Worm (Caenorhabditis elegans) whole organism, young adult: ENCODE measurements around the gene srh-127.

ENCODE experiments used
- F23B12.7 ChIP-seq: sonication (generic microtip); optimal IDR thresholded peaks from 2 replicates; lab custom pipeline; 2017; ENCODE audit warnings: missing genetic modification characterization, mild to moderate bottlenecking, missing compliant biosample characterization, antibody characterized with exemption, moderate library complexity; ENCODE audit not compliant: insufficient read depth
- F52B5.7 ChIP-seq: sonication (generic microtip); optimal IDR thresholded peaks from 2 replicates; lab custom pipeline; 2016; ENCODE audit warnings: mild to moderate bottlenecking, missing genetic modification characterization, missing compliant biosample characterization
- F55B11.4 ChIP-seq: sonication (generic microtip); optimal IDR thresholded peaks from 2 replicates; lab custom pipeline; 2016; ENCODE audit warnings: missing compliant biosample characterization, missing genetic modification characterization, borderline replicate concordance; ENCODE audit not compliant: insufficient read depth
- K11D2.4 ChIP-seq: fragments of 200-800 bp; sonication (Bioruptor generic); IDR thresholded peaks from 2 replicates; pipeline ENCODE4 v1.3.6; 2022; ENCODE audit warnings: missing genetic modification reagents, missing genetic modification characterization, missing compliant biosample characterization
- Y53G8AR.9 ChIP-seq: fragments of 200-800 bp; sonication (Bioruptor generic); conservative IDR thresholded peaks from 2 replicates; pipeline ENCODE4 v1.3.6; 2022; ENCODE audit warnings: missing genetic modification reagents, missing genetic modification characterization, missing compliant biosample characterization
- Y67H2A.10 ChIP-seq: fragments of 200-800 bp; sonication (Bioruptor generic); conservative IDR thresholded peaks from 2 replicates; pipeline ENCODE4 v1.3.6; 2022; ENCODE audit warnings: missing genetic modification reagents, missing genetic modification characterization, missing compliant biosample characterization
- akir-1 ChIP-seq: fragments of 200-800 bp; sonication (Bioruptor generic); optimal IDR thresholded peaks from 2 replicates; lab custom pipeline; 2018; ENCODE audit warnings: mild to moderate bottlenecking, missing genetic modification characterization, moderate library complexity, missing compliant biosample characterization
- athp-1 ChIP-seq: sonication (generic microtip); optimal IDR thresholded peaks from 2 replicates; lab custom pipeline; 2017; ENCODE audit warnings: mild to moderate bottlenecking, missing genetic modification characterization, missing compliant biosample characterization
- bed-2 ChIP-seq: fragments of 200-800 bp; sonication (Bioruptor generic); IDR thresholded peaks from 2 replicates; pipeline ENCODE4 v1.3.6; 2022; ENCODE audit warnings: missing genetic modification reagents, missing genetic modification characterization, missing compliant biosample characterization
- ccch-3 ChIP-seq: fragments of 200-800 bp; sonication (Bioruptor generic); optimal IDR thresholded peaks from 2 replicates; lab custom pipeline; 2018; ENCODE audit warnings: mild to moderate bottlenecking, missing genetic modification characterization, missing compliant biosample characterization
- ceh-40 ChIP-seq: fragments of 200-800 bp; sonication (Bioruptor generic); IDR thresholded peaks from 2 replicates; pipeline ENCODE4 v1.3.6; 2022; ENCODE audit warnings: missing genetic modification characterization, missing compliant biosample characterization
- efl-1 ChIP-seq: fragments of 150-350 bp; optimal IDR thresholded peaks from 2 replicates; lab custom pipeline; 2014; ENCODE audit warnings: missing biosample characterization, missing genetic modification reagents, missing genetic modification characterization
- ekl-4 ChIP-seq: fragments of 200-800 bp; sonication (Bioruptor generic); IDR thresholded peaks from 2 replicates; pipeline ENCODE4 v1.3.6; 2022; ENCODE audit warnings: missing genetic modification reagents, missing genetic modification characterization, missing compliant biosample characterization
- ets-4 ChIP-seq: fragments of 200-800 bp; sonication (Bioruptor generic); optimal IDR thresholded peaks from 2 replicates; lab custom pipeline; 2018; ENCODE audit warnings: mild to moderate bottlenecking, missing genetic modification characterization, missing compliant biosample characterization
- fkh-3 ChIP-seq: sonication (generic microtip); optimal IDR thresholded peaks from 2 replicates; lab custom pipeline; 2016; ENCODE audit warnings: mild to moderate bottlenecking, missing genetic modification characterization, missing compliant biosample characterization
- hlh-12 ChIP-seq: sonication (generic microtip); optimal IDR thresholded peaks from 2 replicates; lab custom pipeline; 2016; ENCODE audit warnings: missing genetic modification characterization, missing compliant biosample characterization
- hmg-20 ChIP-seq: fragments of 200-800 bp; sonication (Bioruptor generic); IDR thresholded peaks from 2 replicates; pipeline ENCODE4 v1.3.6; 2022; ENCODE audit warnings: missing genetic modification reagents, missing genetic modification characterization, missing compliant biosample characterization
- let-607 ChIP-seq, 2 experiments: fragments of 200-800 bp in 1 of 2; sonication (Bioruptor generic) in 1 of 2; sonication (generic microtip) in 1 of 2; optimal IDR thresholded peaks; 2 replicates each; lab custom pipeline; 2016 to 2018; ENCODE audit warnings: mild to moderate bottlenecking in 2 of 2, missing compliant biosample characterization in 2 of 2, missing genetic modification characterization in 2 of 2, moderate library complexity in 2 of 2, missing genotype in 1 of 2
- lin-26 ChIP-seq: fragments of 200-800 bp; sonication (Bioruptor generic); IDR thresholded peaks from 2 replicates; pipeline ENCODE4 v1.3.6; 2022; ENCODE audit warnings: missing genetic modification reagents, missing genetic modification characterization, missing compliant biosample characterization
- lin-54 ChIP-seq: fragments of 200-800 bp; sonication (Bioruptor generic); optimal IDR thresholded peaks from 2 replicates; lab custom pipeline; 2018; ENCODE audit warnings: mild to moderate bottlenecking, missing genetic modification characterization, missing compliant biosample characterization
- lir-1 ChIP-seq: fragments of 200-800 bp; sonication (Bioruptor generic); conservative IDR thresholded peaks from 2 replicates; pipeline ENCODE4 v1.3.6; 2022; ENCODE audit warnings: missing genetic modification reagents, missing genetic modification characterization, missing compliant biosample characterization
- lsy-27 ChIP-seq: sonication (generic microtip); optimal IDR thresholded peaks from 2 replicates; lab custom pipeline; 2017; ENCODE audit warnings: missing genetic modification characterization, mild to moderate bottlenecking, missing compliant biosample characterization, antibody characterized with exemption, missing genotype, borderline replicate concordance; ENCODE audit not compliant: insufficient read depth
- madf-10 ChIP-seq: sonication (generic microtip); optimal IDR thresholded peaks from 2 replicates; lab custom pipeline; 2016; ENCODE audit warnings: mild to moderate bottlenecking, missing genetic modification characterization, missing compliant biosample characterization
- madf-6 ChIP-seq: fragments of 200-800 bp; sonication (Bioruptor generic); IDR thresholded peaks from 2 replicates; pipeline ENCODE4 v1.3.6; 2022; ENCODE audit warnings: missing genetic modification reagents, missing genetic modification characterization, missing compliant biosample characterization
- madf-8 ChIP-seq: fragments of 200-800 bp; sonication (Bioruptor generic); conservative IDR thresholded peaks from 2 replicates; pipeline ENCODE4 v1.3.6; 2022; ENCODE audit warnings: missing genetic modification reagents, missing genetic modification characterization, missing compliant biosample characterization
- mcd-1 ChIP-seq: fragments of 200-800 bp; sonication (Bioruptor generic); IDR thresholded peaks from 2 replicates; pipeline ENCODE4 v1.3.6; 2022; ENCODE audit warnings: missing genetic modification reagents, missing genetic modification characterization, missing compliant biosample characterization
- mes-4 ChIP-seq: sonication (generic microtip); optimal IDR thresholded peaks from 2 replicates; lab custom pipeline; 2016; ENCODE audit warnings: missing genotype, missing genetic modification characterization, missing compliant biosample characterization
- nfya-2 ChIP-seq: fragments of 200-800 bp; sonication (Bioruptor generic); IDR thresholded peaks from 2 replicates; pipeline ENCODE4 v1.3.6; 2022; ENCODE audit warnings: missing genetic modification reagents, missing genetic modification characterization, missing compliant biosample characterization
- nfyb-1 ChIP-seq: fragments of 200-800 bp; sonication (Bioruptor generic); IDR thresholded peaks from 2 replicates; pipeline ENCODE4 v1.3.6; 2022; ENCODE audit warnings: missing genetic modification reagents, missing genetic modification characterization, missing compliant biosample characterization
- pbrm-1 ChIP-seq: fragments of 200-800 bp; sonication (Bioruptor generic); IDR thresholded peaks from 2 replicates; pipeline ENCODE4 v1.3.6; 2022; ENCODE audit warnings: missing genetic modification reagents, missing genetic modification characterization, missing compliant biosample characterization
- pha-4 ChIP-seq: fragments of 150-350 bp; sonication (generic microtip); optimal IDR thresholded peaks from 2 replicates; lab custom pipeline; 2014; ENCODE audit warnings: missing biosample characterization, missing genetic modification reagents, missing genetic modification characterization
- rcor-1 ChIP-seq: fragments of 200-800 bp; sonication (Bioruptor generic); IDR thresholded peaks from 2 replicates; pipeline ENCODE4 v1.3.6; 2022; ENCODE audit warnings: missing genetic modification reagents, missing genetic modification characterization, missing compliant biosample characterization
- repo-1 ChIP-seq: sonication (generic microtip); optimal IDR thresholded peaks from 2 replicates; lab custom pipeline; 2017; ENCODE audit warnings: mild to moderate bottlenecking, missing genetic modification characterization, missing compliant biosample characterization
- sea-2 ChIP-seq: fragments of 200-800 bp; sonication (Bioruptor generic); IDR thresholded peaks from 2 replicates; pipeline ENCODE4 v1.3.6; 2022; ENCODE audit warnings: missing genetic modification characterization, missing compliant biosample characterization
- somi-1 ChIP-seq: fragments of 200-800 bp; sonication (Bioruptor generic); optimal IDR thresholded peaks from 2 replicates; lab custom pipeline; 2018; ENCODE audit warnings: mild to moderate bottlenecking, missing genetic modification characterization, missing compliant biosample characterization
- unc-62 ChIP-seq: fragments of 150-350 bp; optimal IDR thresholded peaks from 2 replicates; lab custom pipeline; 2014; ENCODE audit warnings: missing biosample characterization, missing genetic modification reagents, missing genetic modification characterization
- zfh-2 ChIP-seq: fragments of 200-800 bp; sonication (Bioruptor generic); conservative IDR thresholded peaks from 2 replicates; pipeline ENCODE4 v1.3.6; 2022; ENCODE audit warnings: missing genetic modification reagents, missing genetic modification characterization, missing compliant biosample characterization
- ztf-18 ChIP-seq: sonication (generic microtip); optimal IDR thresholded peaks from 2 replicates; lab custom pipeline; 2016; ENCODE audit warnings: missing genotype, mild to moderate bottlenecking, missing genetic modification characterization, missing compliant biosample characterization
- ztf-28 ChIP-seq: fragments of 200-800 bp; sonication (Bioruptor generic); IDR thresholded peaks from 2 replicates; pipeline ENCODE4 v1.3.6; 2022; ENCODE audit warnings: missing genetic modification reagents, missing genetic modification characterization, missing compliant biosample characterization

srh-127 gene

ce11 chrV:2934075-2934474 lies 41.0 kb downstream of the srh-127 start, which contains the start of gene srh-247:
srh-247 (minus strand) TSS chrV:2934175.
- TF ChIP-seq hlh-12 (tag; lab: Kevin White, UChicago), result no peak
- no peak for TF ChIP-seq rcor-1 (GFP tag; lab: Robert Waterston, UW)
- TF ChIP-seq F52B5.7 (tag; lab: Kevin White, UChicago), result no peak
- TF ChIP-seq madf-8, result no peak
- no peak for TF ChIP-seq repo-1 (tag; lab: Kevin White, UChicago)
- TF ChIP-seq mes-4, result no peak
- TF ChIP-seq F23B12.7, result no peak
- no peak for TF ChIP-seq athp-1
- no peak for TF ChIP-seq mcd-1 (GFP tag; lab: Robert Waterston, UW)
- TF ChIP-seq madf-6 (GFP tag; lab: Robert Waterston, UW), result no peak
- no peak for TF ChIP-seq pbrm-1 (GFP tag; lab: Robert Waterston, UW)
- no peak for TF ChIP-seq bed-2
- TF ChIP-seq ceh-40 (GFP tag; lab: Robert Waterston, UW), result no peak

- no peak for TF ChIP-seq madf-6 (GFP tag; lab: Robert Waterston, UW)
These were observed 45.4 kb downstream of the srh-127 start, which contains the start of gene srw-141 for ce11 chrV:2938497-2938896. srw-141 (minus strand) TSS chrV:2938597.

- no peak for TF ChIP-seq hmg-20
- TF ChIP-seq ccch-3 (GFP tag; lab: Kevin White, UChicago), result no peak
- TF ChIP-seq nfyb-1 (GFP tag; lab: Robert Waterston, UW), result no peak
- TF ChIP-seq lin-54 (GFP tag; lab: Kevin White, UChicago), result no peak
- TF ChIP-seq madf-10, result no peak
- no peak for TF ChIP-seq lir-1 (GFP tag; lab: Robert Waterston, UW)
- no peak for TF ChIP-seq efl-1 (GFP tag; lab: Kevin White, UChicago)
- TF ChIP-seq nfya-2, result no peak
- no peak for TF ChIP-seq zfh-2 (GFP tag; lab: Robert Waterston, UW)
- TF ChIP-seq Y53G8AR.9 (GFP tag; lab: Robert Waterston, UW), result no peak
- TF ChIP-seq unc-62 (GFP tag; lab: Kevin White, UChicago), result no peak
- no peak for TF ChIP-seq F55B11.4 (tag; lab: Kevin White, UChicago)
- no peak for TF ChIP-seq fkh-3 (tag; lab: Kevin White, UChicago)
- no peak for TF ChIP-seq rcor-1 (GFP tag; lab: Robert Waterston, UW)
- TF ChIP-seq Y67H2A.10 (GFP tag; lab: Robert Waterston, UW), result no peak
- TF ChIP-seq sea-2, result no peak
- TF ChIP-seq K11D2.4, result no peak
These were observed 48.3 kb downstream of the srh-127 start, which contains the start of gene srw-143 for ce11 chrV:2941405-2941804. srw-143 (minus strand) TSS chrV:2941505.

- no peak for TF ChIP-seq somi-1 (GFP tag; lab: Kevin White, UChicago)
- no peak for TF ChIP-seq F52B5.7 (tag; lab: Kevin White, UChicago)
- TF ChIP-seq let-607 (tag; optimal IDR thresholded peaks at IDR 0.05; lab: Kevin White, UChicago), result no peak
- TF ChIP-seq lsy-27, result no peak
- TF ChIP-seq ztf-18 (tag; lab: Kevin White, UChicago), result no peak
- TF ChIP-seq hmg-20, result no peak
- TF ChIP-seq Y67H2A.10 (GFP tag; lab: Robert Waterston, UW), result no peak
- TF ChIP-seq, all 124 proteins: peak for 0
These were observed 49.2 kb downstream of the srh-127 start for ce11 chrV:2942247-2942646.

ce11 chrV:2943859-2944258 lies 50.8 kb downstream of the srh-127 start, which contains the start of gene srw-137:
srw-137 (minus strand) TSS chrV:2943959.
- TF ChIP-seq pha-4 (tag; lab: Kevin White, UChicago), result no peak
- TF ChIP-seq lin-26, result no peak
- TF ChIP-seq ets-4, result no peak
- TF ChIP-seq ekl-4, result no peak
- no peak for TF ChIP-seq zfh-2 (GFP tag; lab: Robert Waterston, UW)
- no peak for TF ChIP-seq ceh-40 (GFP tag; lab: Robert Waterston, UW)
- TF ChIP-seq akir-1, result no peak
- TF ChIP-seq ztf-28, result no peak
- no peak for TF ChIP-seq pbrm-1 (GFP tag; lab: Robert Waterston, UW)
- TF ChIP-seq F52B5.7 (tag; lab: Kevin White, UChicago), result no peak
- no peak for TF ChIP-seq madf-8
